Worm (Caenorhabditis elegans): ENCODE data around the gene arl-5.
A peak's percentile ranks its signal among the peaks of the same experiment; 100 is the strongest.

arl-5 gene

DNA sequence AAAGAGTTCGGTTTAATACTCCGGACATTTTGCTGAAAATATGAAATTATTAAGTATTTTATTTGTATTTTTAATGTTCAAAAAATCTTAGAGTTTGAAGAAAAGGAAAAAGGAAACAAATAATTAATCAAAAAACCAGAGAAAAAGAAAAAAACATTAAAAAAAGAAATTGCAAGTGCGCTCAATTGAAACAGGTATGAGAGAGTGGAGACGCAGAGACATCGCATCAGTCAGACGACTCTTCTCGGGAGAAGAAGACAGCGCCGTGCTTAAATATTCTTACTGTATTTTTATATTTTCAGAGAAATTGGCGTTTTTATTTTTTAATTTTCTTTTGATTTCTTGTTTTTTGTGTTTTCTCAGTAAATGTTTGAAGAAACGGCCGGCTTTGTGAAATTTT is 25.0 kb downstream of the arl-5 start, which contains the start of gene mrpl-36:
Gene mrpl-36 (minus strand): TSS at position 34 of the 400 bp plus-strand sequence.
- TF ChIP-seq lin-39 (tag; optimal IDR thresholded peaks at IDR 0.05) (peak; percentile 10), elt-2 (tag; optimal IDR thresholded peaks at IDR 0.05) (peak; percentile 0), jun-1 (tag; optimal IDR thresholded peaks at IDR 0.05) (no peak), pha-4 (tag; optimal IDR thresholded peaks at IDR 0.05) (peak; percentile 55), nfya-1 (tag; optimal IDR thresholded peaks at IDR 0.05; ENCODE audit: insufficient read depth) (peak; percentile 64), ceh-28 (tag; optimal IDR thresholded peaks at IDR 0.05) (no peak), snpc-4 (tag; optimal IDR thresholded peaks at IDR 0.05) (peak; percentile 5), lin-15B (tag; optimal IDR thresholded peaks at IDR 0.05) (peak; percentile 73), egl-5 (tag; optimal IDR thresholded peaks at IDR 0.05) (peak; percentile 20)

DNA sequence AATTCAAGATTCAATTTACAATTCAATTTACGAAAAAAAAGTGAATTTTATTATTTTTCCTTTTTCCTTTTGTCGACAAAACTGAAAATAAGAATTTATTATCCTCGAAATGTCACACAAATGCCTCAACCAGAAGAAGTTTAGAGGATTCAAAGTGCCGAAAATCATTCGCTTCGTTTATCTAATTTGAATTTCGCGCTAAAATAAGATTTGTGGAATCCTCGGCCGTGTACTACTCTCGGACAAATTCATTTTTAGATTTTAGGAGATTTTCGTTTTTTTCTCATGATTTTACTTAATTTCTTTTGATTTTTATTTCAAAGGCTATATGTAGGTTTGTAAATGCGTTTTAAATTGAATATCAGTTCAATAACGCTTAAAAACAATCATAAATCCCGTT is 25.6 kb downstream of the arl-5 start:
- no peak for TF ChIP-seq egl-27 (tag; optimal IDR thresholded peaks at IDR 0.05)
- TF ChIP-seq ceh-16 (tag; optimal IDR thresholded peaks at IDR 0.05) = no peak
- TF ChIP-seq hmg-11 (tag; optimal IDR thresholded peaks at IDR 0.05) = no peak
- TF ChIP-seq pha-4 (tag; optimal IDR thresholded peaks at IDR 0.05) = no peak
- no peak for TF ChIP-seq fkh-10 (GFP tag; optimal IDR thresholded peaks at IDR 0.05)
- TF ChIP-seq lin-15B (tag; optimal IDR thresholded peaks at IDR 0.05) = no peak
- TF ChIP-seq mml-1 (tag; optimal IDR thresholded peaks at IDR 0.05) = no peak
- TF ChIP-seq lin-39 (tag; optimal IDR thresholded peaks at IDR 0.05) = no peak
- no peak for TF ChIP-seq fos-1 (tag; optimal IDR thresholded peaks at IDR 0.05)
- TF ChIP-seq nhr-25 (tag; optimal IDR thresholded peaks at IDR 0.05) = no peak
- no peak for TF ChIP-seq eor-1 (tag; optimal IDR thresholded peaks at IDR 0.05)
- TF ChIP-seq zag-1 (tag; optimal IDR thresholded peaks at IDR 0.05) = no peak
- no peak for TF ChIP-seq elt-2 (tag; optimal IDR thresholded peaks at IDR 0.05)
- TF ChIP-seq elt-3 (tag; optimal IDR thresholded peaks at IDR 0.05) = no peak
- TF ChIP-seq nhr-237 (tag; optimal IDR thresholded peaks at IDR 0.05) = no peak
- TF ChIP-seq lsy-12 (tag; optimal IDR thresholded peaks at IDR 0.05) = no peak
- no peak for TF ChIP-seq daf-12 (tag; optimal IDR thresholded peaks at IDR 0.05)

DNA sequence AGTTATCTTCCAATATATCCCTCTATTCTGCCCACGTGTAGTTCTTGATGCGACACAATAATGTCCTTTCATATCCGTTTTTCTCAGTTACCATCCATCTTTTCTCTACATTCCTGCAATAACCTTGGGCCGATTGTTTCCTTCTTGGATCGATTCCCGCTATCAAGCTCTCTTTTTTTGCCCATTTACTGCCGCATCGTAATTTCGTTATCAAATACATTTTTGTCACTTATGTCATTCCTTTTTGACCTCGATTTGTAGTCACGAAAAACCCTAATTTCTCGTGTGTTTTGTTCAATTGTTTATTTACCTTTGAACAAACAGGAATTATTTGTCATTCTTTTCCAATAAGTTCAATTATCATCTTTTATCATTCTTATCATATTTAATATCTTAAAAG is 26.9 kb downstream of the arl-5 start:
- TF ChIP-seq pha-4 (tag; optimal IDR thresholded peaks at IDR 0.05) (peak; percentile 75), ztf-4 (tag; optimal IDR thresholded peaks at IDR 0.05) (no peak), ceh-28 (tag; optimal IDR thresholded peaks at IDR 0.05) (peak; percentile 59), lin-39 (tag; optimal IDR thresholded peaks at IDR 0.05) (no peak), elt-2 (tag; optimal IDR thresholded peaks at IDR 0.05) (peak; percentile 77), nhr-76 (tag; optimal IDR thresholded peaks at IDR 0.05) (no peak), elt-3 (tag; optimal IDR thresholded peaks at IDR 0.05) (peak in 2 of 3 experiments; percentile 9 to 57), skn-1 (tag; optimal IDR thresholded peaks at IDR 0.05) (peak; percentile 67), pqm-1 (tag; optimal IDR thresholded peaks at IDR 0.05) (peak; percentile 82), aly-2 (tag; optimal IDR thresholded peaks at IDR 0.05) (no peak)

DNA sequence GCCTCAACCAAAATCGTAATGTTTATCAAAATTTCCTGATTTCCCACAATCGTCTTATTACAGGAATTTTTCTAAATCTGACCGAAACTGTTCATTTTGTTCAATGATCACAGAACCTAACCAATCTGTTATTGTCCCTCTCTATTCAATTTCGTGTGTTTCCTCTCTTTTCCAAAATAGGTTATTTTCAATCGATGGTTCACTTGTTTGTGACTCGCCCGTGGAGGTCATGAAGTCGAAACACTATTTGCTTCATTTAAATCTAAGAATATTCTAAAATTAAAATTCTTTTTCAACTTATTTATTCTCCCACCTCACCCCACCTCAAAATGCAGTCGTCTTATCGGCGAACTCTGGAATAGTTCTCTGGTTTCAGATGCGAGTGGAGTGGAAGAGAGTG is 27.8 kb downstream of the arl-5 start:
- TF ChIP-seq elt-2 (tag; optimal IDR thresholded peaks at IDR 0.05) (peak; percentile 21), pqm-1 (tag; optimal IDR thresholded peaks at IDR 0.05) (peak; percentile 49), aly-2 (tag; optimal IDR thresholded peaks at IDR 0.05) (no peak), R02D3.7 (tag; optimal IDR thresholded peaks at IDR 0.05) (no peak), elt-3 (tag; optimal IDR thresholded peaks at IDR 0.05) (no peak)

ce11 chrIII:9851547-9851946 is 28.5 kb downstream of the arl-5 start, which contains the start of gene K11H3.3:
K11H3.3 (plus strand) TSS chrIII:9851854.
- TF ChIP-seq unc-39 (tag; optimal IDR thresholded peaks at IDR 0.05) (no peak), ztf-11 (tag; optimal IDR thresholded peaks at IDR 0.05) (no peak), eor-1 (tag; optimal IDR thresholded peaks at IDR 0.05) (no peak), mml-1 (tag; optimal IDR thresholded peaks at IDR 0.05) (no peak), ama-1 (optimal IDR thresholded peaks at IDR 0.05) (no peak), lin-39 (tag; optimal IDR thresholded peaks at IDR 0.05) (peak; percentile 49), nhr-43 (tag; optimal IDR thresholded peaks at IDR 0.05; ENCODE audit: poor library complexity, severe bottlenecking) (no peak)
